Fruit fly (Drosophila melanogaster) whole organism, embryonic: ENCODE measurements around the gene CG17549.

Experiments
- ATbp ChIP-seq: fragments of 200-800 bp; sonication (Bioruptor generic); optimal IDR thresholded peaks from 2 replicates; lab custom pipeline; 2017; ENCODE audit warnings: missing biosample characterization, mild to moderate bottlenecking, missing genetic modification characterization, missing genetic modification reagents
- CG11560 ChIP-seq: fragments of 200-800 bp; sonication (Bioruptor generic); IDR thresholded peaks from 3 replicates; pipeline ENCODE4 v1.3.6; 2022; ENCODE audit warnings: missing biosample characterization, missing genetic modification characterization
- CG12104 ChIP-seq: fragments of 200-800 bp; sonication (Bioruptor generic); optimal IDR thresholded peaks from 3 replicates; lab custom pipeline; 2016; ENCODE audit warnings: missing biosample characterization, missing genetic modification characterization
- CG15514 ChIP-seq: fragments of 200-800 bp; sonication (Bioruptor generic); optimal IDR thresholded peaks from 3 replicates; lab custom pipeline; 2017; ENCODE audit warnings: missing biosample characterization, missing genetic modification characterization, mild to moderate bottlenecking, moderate library complexity, missing genetic modification reagents
- CG1603 ChIP-seq: fragments of 200-800 bp; sonication (Bioruptor generic); optimal IDR thresholded peaks from 2 replicates; lab custom pipeline; 2019; ENCODE audit warnings: missing biosample characterization, mild to moderate bottlenecking, missing genetic modification characterization, moderate library complexity
- CG16863 ChIP-seq: fragments of 200-800 bp; sonication (Bioruptor generic); optimal IDR thresholded peaks from 3 replicates; lab custom pipeline; 2016; ENCODE audit warnings: missing biosample characterization, missing genetic modification characterization
- CG18011 ChIP-seq: fragments of 200-800 bp; sonication (Bioruptor generic); optimal IDR thresholded peaks from 2 replicates; lab custom pipeline; 2017; ENCODE audit warnings: missing biosample characterization, missing genetic modification characterization, mild to moderate bottlenecking, moderate library complexity, missing genotype
- CG2116 ChIP-seq: fragments of 200-800 bp; sonication (Bioruptor generic); optimal IDR thresholded peaks from 3 replicates; lab custom pipeline; 2018; ENCODE audit warnings: missing biosample characterization, mild to moderate bottlenecking, missing genetic modification characterization
- CG2199 ChIP-seq: fragments of 200-800 bp; sonication (Bioruptor generic); IDR thresholded peaks from 3 replicates; pipeline ENCODE4 v1.3.6; 2022; ENCODE audit warnings: missing biosample characterization, missing genetic modification characterization
- CG32767 ChIP-seq: fragments of 200-800 bp; sonication (Bioruptor generic); IDR thresholded peaks from 2 replicates; pipeline ENCODE4 v1.3.6; 2022; ENCODE audit warnings: missing biosample characterization, missing genetic modification characterization
- CG4404 ChIP-seq: fragments of 200-800 bp; sonication (Bioruptor generic); IDR thresholded peaks from 2 replicates; pipeline ENCODE4 v1.3.6; 2022; ENCODE audit warnings: missing biosample characterization, missing genetic modification characterization
- CG4707 ChIP-seq: fragments of 200-800 bp; sonication (Bioruptor generic); optimal IDR thresholded peaks from 2 replicates; lab custom pipeline; 2018; ENCODE audit warnings: missing biosample characterization, mild to moderate bottlenecking, missing genetic modification characterization, moderate library complexity
- CG4730 ChIP-seq: fragments of 200-800 bp; sonication (Bioruptor generic); IDR thresholded peaks from 2 replicates; pipeline ENCODE4 v1.3.6; 2022; ENCODE audit warnings: missing biosample characterization, missing genetic modification characterization
- CG6175 ChIP-seq: fragments of 200-800 bp; sonication (Bioruptor generic); IDR thresholded peaks from 3 replicates; pipeline ENCODE4 v1.3.6; 2022; ENCODE audit warnings: missing biosample characterization, missing genetic modification characterization
- CG6683 ChIP-seq: fragments of 200-800 bp; sonication (Bioruptor generic); optimal IDR thresholded peaks from 2 replicates; lab custom pipeline; 2017; ENCODE audit warnings: missing biosample characterization, mild to moderate bottlenecking, missing genetic modification characterization, missing genetic modification reagents
- CG6791 ChIP-seq: fragments of 200-800 bp; sonication (Bioruptor generic); IDR thresholded peaks from 3 replicates; pipeline ENCODE4 v1.3.6; 2022; ENCODE audit warnings: missing biosample characterization, missing genetic modification characterization; ENCODE audit not compliant: partially characterized antibody
- CG6813 ChIP-seq: fragments of 200-800 bp; sonication (Bioruptor generic); optimal IDR thresholded peaks from 2 replicates; lab custom pipeline; 2017; ENCODE audit warnings: missing biosample characterization, missing genetic modification characterization, mild to moderate bottlenecking, moderate library complexity, missing genetic modification reagents
- CG7556 ChIP-seq: fragments of 200-800 bp; sonication (Bioruptor generic); optimal IDR thresholded peaks from 2 replicates; lab custom pipeline; 2017; ENCODE audit warnings: missing biosample characterization, mild to moderate bottlenecking, missing genetic modification characterization
- CG7786 ChIP-seq: fragments of 200-800 bp; sonication (Bioruptor generic); optimal IDR thresholded peaks from 2 replicates; lab custom pipeline; 2016; ENCODE audit warnings: missing biosample characterization, missing genetic modification characterization
- CG8478 ChIP-seq: fragments of >200 bp; optimal IDR thresholded peaks from 2 replicates; lab custom pipeline; 2018
- Dbx ChIP-seq: fragments of 200-800 bp; sonication (Bioruptor generic); IDR thresholded peaks from 3 replicates; pipeline ENCODE4 v1.3.6; 2022; ENCODE audit warnings: missing biosample characterization, missing genetic modification characterization
- E2f1 ChIP-seq: fragments of 200-800 bp; sonication (Bioruptor generic); IDR thresholded peaks from 2 replicates; pipeline ENCODE4 v1.3.6; 2022; ENCODE audit warnings: missing biosample characterization, missing genetic modification characterization
- Gug ChIP-seq: fragments of 200-800 bp; sonication (Bioruptor generic); IDR thresholded peaks from 4 replicates; pipeline ENCODE4 v1.3.6; 2022; ENCODE audit warnings: missing biosample characterization, missing genetic modification characterization
- Jarid2 ChIP-seq: fragments of 200-800 bp; sonication (Bioruptor generic); optimal IDR thresholded peaks from 3 replicates; lab custom pipeline; 2017; ENCODE audit warnings: mild to moderate bottlenecking, missing biosample characterization, missing genetic modification reagents, missing genetic modification characterization
- Mrtf ChIP-seq: fragments of 200-800 bp; sonication (Bioruptor generic); IDR thresholded peaks from 3 replicates; pipeline ENCODE4 v1.3.6; 2022; ENCODE audit warnings: missing biosample characterization, missing genetic modification characterization
- NC2α ChIP-seq: fragments of 200-800 bp; sonication (Bioruptor generic); optimal IDR thresholded peaks from 2 replicates; lab custom pipeline; 2016; ENCODE audit warnings: missing biosample characterization, missing genetic modification characterization
- NC2β ChIP-seq: fragments of 200-800 bp; sonication (Bioruptor generic); optimal IDR thresholded peaks from 2 replicates; lab custom pipeline; 2016; ENCODE audit warnings: missing biosample characterization, missing genetic modification characterization
- NK7.1 ChIP-seq: fragments of 200-800 bp; sonication (Bioruptor generic); optimal IDR thresholded peaks from 3 replicates; lab custom pipeline; 2016; ENCODE audit warnings: missing biosample characterization, missing genetic modification characterization
- Oaz ChIP-seq: fragments of 200-800 bp; sonication (Bioruptor generic); IDR thresholded peaks from 2 replicates; pipeline ENCODE4 v1.3.6; 2022; ENCODE audit warnings: missing biosample characterization, missing genetic modification characterization
- Sox100B ChIP-seq: fragments of 200-800 bp; sonication (Bioruptor generic); optimal IDR thresholded peaks from 3 replicates; lab custom pipeline; 2018; ENCODE audit warnings: missing biosample characterization, mild to moderate bottlenecking, missing genetic modification characterization
- Sry-β ChIP-seq: fragments of 200-800 bp; sonication (Bioruptor generic); optimal IDR thresholded peaks from 2 replicates; lab custom pipeline; 2018; ENCODE audit warnings: missing biosample characterization, mild to moderate bottlenecking, missing genetic modification characterization, moderate library complexity
- ab ChIP-seq: fragments of 200-800 bp; sonication (Bioruptor generic); optimal IDR thresholded peaks from 2 replicates; lab custom pipeline; 2016; ENCODE audit warnings: missing biosample characterization, missing genetic modification characterization
- bcd ChIP-seq: fragments of 200-800 bp; sonication (Bioruptor generic); optimal IDR thresholded peaks from 2 replicates; lab custom pipeline; 2017; ENCODE audit warnings: missing biosample characterization, mild to moderate bottlenecking, missing genetic modification characterization
- bigmax ChIP-seq: fragments of 200-800 bp; sonication (Bioruptor generic); optimal IDR thresholded peaks from 2 replicates; lab custom pipeline; 2018; ENCODE audit warnings: missing biosample characterization, mild to moderate bottlenecking, missing genetic modification characterization
- br ChIP-seq: fragments of >200 bp; optimal IDR thresholded peaks from 2 replicates; lab custom pipeline; 2017
- caup ChIP-seq: fragments of 200-800 bp; sonication (Bioruptor generic); optimal IDR thresholded peaks from 3 replicates; lab custom pipeline; 2017; ENCODE audit warnings: missing biosample characterization, mild to moderate bottlenecking, missing genetic modification characterization, moderate library complexity; ENCODE audit not compliant: severe bottlenecking
- chinmo ChIP-seq: fragments of 200-800 bp; sonication (Bioruptor generic); IDR thresholded peaks from 4 replicates; pipeline ENCODE4 v1.3.6; 2022; ENCODE audit warnings: missing biosample characterization, missing genetic modification characterization; ENCODE audit not compliant: partially characterized antibody
- corto ChIP-seq: fragments of 200-800 bp; sonication (Bioruptor generic); optimal IDR thresholded peaks from 2 replicates; lab custom pipeline; 2016; ENCODE audit warnings: missing biosample characterization, mild to moderate bottlenecking, missing genetic modification characterization, moderate library complexity
- crc ChIP-seq: fragments of 200-800 bp; sonication (Bioruptor generic); optimal IDR thresholded peaks from 2 replicates; lab custom pipeline; 2016; ENCODE audit warnings: missing biosample characterization, missing genetic modification characterization
- cwo ChIP-seq: fragments of 200-800 bp; sonication (Bioruptor generic); optimal IDR thresholded peaks from 3 replicates; lab custom pipeline; 2017; ENCODE audit warnings: missing biosample characterization, missing genetic modification characterization, mild to moderate bottlenecking, moderate library complexity, missing genetic modification reagents
- dimm ChIP-seq: fragments of 200-800 bp; sonication (Bioruptor generic); IDR thresholded peaks from 2 replicates; pipeline ENCODE4 v1.3.6; 2022; ENCODE audit warnings: missing biosample characterization, missing genetic modification characterization
- dmrt11E ChIP-seq: fragments of 200-800 bp; sonication (Bioruptor generic); optimal IDR thresholded peaks from 3 replicates; lab custom pipeline; 2018; ENCODE audit warnings: missing biosample characterization, mild to moderate bottlenecking, missing genetic modification characterization, moderate library complexity
- fd96Cb ChIP-seq: fragments of 200-800 bp; sonication (Bioruptor generic); optimal IDR thresholded peaks from 2 replicates; lab custom pipeline; 2018; ENCODE audit warnings: missing biosample characterization, mild to moderate bottlenecking, missing genetic modification characterization, moderate library complexity
- gt ChIP-seq: fragments of 200-800 bp; sonication (Bioruptor generic); IDR thresholded peaks from 2 replicates; pipeline ENCODE4 v1.3.6; 2022; ENCODE audit warnings: missing biosample characterization, missing genetic modification characterization
- kay ChIP-seq: fragments of 200-800 bp; sonication (Bioruptor generic); optimal IDR thresholded peaks from 2 replicates; lab custom pipeline; 2016; ENCODE audit warnings: missing biosample characterization, missing genetic modification characterization
- klu ChIP-seq: fragments of 200-800 bp; sonication (Bioruptor generic); IDR thresholded peaks from 2 replicates; pipeline ENCODE4 v1.3.6; 2022; ENCODE audit warnings: missing biosample characterization, missing genetic modification characterization
- lilli ChIP-seq: fragments of 200-800 bp; sonication (Bioruptor generic); optimal IDR thresholded peaks from 3 replicates; lab custom pipeline; 2016; ENCODE audit warnings: missing biosample characterization, missing genetic modification characterization
- repo ChIP-seq: fragments of 200-800 bp; sonication (Bioruptor generic); optimal IDR thresholded peaks from 2 replicates; lab custom pipeline; 2016; ENCODE audit warnings: missing biosample characterization, missing genetic modification characterization
- trh ChIP-seq: fragments of 200-800 bp; sonication (Bioruptor generic); optimal IDR thresholded peaks from 2 replicates; lab custom pipeline; 2016; ENCODE audit warnings: missing biosample characterization, missing genetic modification characterization

CG17549 gene

DNA sequence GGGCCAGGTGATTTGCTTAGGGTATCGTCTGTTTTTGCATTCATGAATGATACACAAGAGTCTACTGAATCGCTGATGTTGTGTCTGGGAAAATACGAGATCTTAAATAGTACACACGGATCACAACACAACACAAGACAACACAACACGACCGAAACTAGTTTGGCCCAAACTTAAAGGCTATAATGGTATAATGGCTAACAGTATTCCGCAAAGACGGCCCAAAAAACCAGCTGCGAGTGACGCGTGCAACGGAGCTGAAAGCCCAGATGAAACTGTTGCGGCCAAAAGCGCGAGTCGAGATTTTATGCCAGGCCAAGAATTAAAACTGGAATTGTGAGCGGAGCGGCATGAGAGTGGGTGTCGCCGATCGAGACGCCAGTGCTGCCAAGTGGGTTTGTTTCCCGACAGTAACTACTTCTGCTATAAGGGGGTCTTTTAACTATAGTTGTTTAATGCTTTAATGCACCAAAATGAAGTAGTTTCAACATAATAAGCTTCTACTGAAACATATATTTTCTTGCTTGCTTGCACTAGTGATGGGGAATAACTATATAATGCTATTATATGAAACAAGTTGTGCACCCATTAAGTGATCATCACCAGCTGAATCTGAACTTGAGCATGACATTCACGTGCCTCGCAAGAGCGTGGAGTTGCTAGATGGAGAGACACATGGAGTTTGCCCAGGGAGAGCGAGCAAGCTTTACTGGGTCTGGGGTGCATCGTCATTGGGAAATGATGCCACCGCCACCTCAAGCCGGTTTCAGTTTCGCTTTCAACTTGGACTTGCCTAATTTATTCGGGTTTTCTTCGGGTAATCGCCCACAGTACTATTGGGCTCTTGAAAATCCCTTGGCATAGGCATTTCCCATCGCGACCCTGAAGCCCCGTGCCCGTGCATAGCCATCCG lies 49.1 kb upstream of the CG17549 start (continued):
- TF ChIP-seq gt (GFP tag; lab: Robert Waterston, UW) (no peak), Sox100B (GFP tag; lab: Kevin White, UChicago) (no peak), CG6791 (GFP tag; lab: Robert Waterston, UW) (no peak), ab (GFP tag; lab: Kevin White, UChicago) (no peak), bcd (no peak), ATbp (no peak), dimm (GFP tag; lab: Robert Waterston, UW) (no peak), CG11560 (tag; lab: Robert Waterston, UW) (0 out of 3 replicates have a peak, but pooled peaks have one; percentile 46), CG32767 (0 out of 2 replicates have a peak, but pooled peaks have one; percentile 21), CG1603 (peak; percentile 1)
- TF ChIP-seq, all 482 proteins: peak for 35

DNA sequence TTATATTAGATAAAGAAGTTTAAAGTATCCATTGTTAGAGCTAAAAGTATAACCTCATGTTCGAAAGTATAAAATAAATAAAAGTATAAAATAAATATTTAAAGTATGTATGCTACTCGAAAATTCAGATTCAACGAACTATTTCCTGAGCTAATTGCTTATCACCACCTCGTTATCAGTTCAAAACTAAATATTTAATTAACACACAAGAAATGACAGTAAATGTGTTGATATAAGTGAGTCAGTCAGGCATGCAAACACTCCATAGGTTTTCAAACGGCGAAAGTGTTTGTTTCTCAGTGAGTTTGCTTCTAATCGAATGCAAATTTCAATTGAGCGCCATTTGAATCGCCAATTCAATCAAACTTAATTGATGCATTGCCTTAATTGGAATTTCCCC lies 44.4 kb upstream of the CG17549 start:
- peak; percentile 27 for TF ChIP-seq CG15514 (GFP tag; lab: Kevin White, UChicago)
- no peak for TF ChIP-seq klu (GFP tag; lab: Robert Waterston, UW)
- no peak for TF ChIP-seq CG16863 (GFP tag; lab: Kevin White, UChicago)
- TF ChIP-seq caup (GFP tag; lab: Kevin White, UChicago): peak; percentile 43
- peak; percentile 81 for TF ChIP-seq dmrt11E
- no peak for TF ChIP-seq Dbx (GFP tag; lab: Robert Waterston, UW)
- no peak for TF ChIP-seq corto
- TF ChIP-seq chinmo (GFP tag; lab: Robert Waterston, UW): no peak
- TF ChIP-seq CG2199 (GFP tag; lab: Robert Waterston, UW): no peak
- peak; percentile 38 for TF ChIP-seq CG4707 (GFP tag; lab: Kevin White, UChicago)
- no peak for TF ChIP-seq CG18011 (GFP tag; lab: Kevin White, UChicago)
- peak; percentile 88 for TF ChIP-seq CG6813
- peak; percentile 23 for TF ChIP-seq Jarid2
- TF ChIP-seq CG6175 (GFP tag; lab: Robert Waterston, UW): no peak
- TF ChIP-seq Gug (GFP tag; lab: Robert Waterston, UW): no peak
- TF ChIP-seq kay (GFP tag; lab: Kevin White, UChicago): no peak
- TF ChIP-seq br (lab: Kevin White, UChicago): no peak
- TF ChIP-seq CG4730: no peak
- TF ChIP-seq Mrtf (GFP tag; lab: Robert Waterston, UW): no peak
- TF ChIP-seq fd96Cb (tag; lab: Kevin White, UChicago): no peak
- TF ChIP-seq CG7556 (GFP tag; lab: Kevin White, UChicago): peak; percentile 38
- TF ChIP-seq trh (GFP tag; lab: Kevin White, UChicago): no peak
- TF ChIP-seq CG32767: no peak
- peak; percentile 51 for TF ChIP-seq CG6683 (GFP tag; lab: Kevin White, UChicago)
- TF ChIP-seq NC2α (GFP tag; lab: Kevin White, UChicago): no peak
- TF ChIP-seq crc (GFP tag; lab: Kevin White, UChicago): no peak
- no peak for TF ChIP-seq lilli (GFP tag; lab: Kevin White, UChicago)
- no peak for TF ChIP-seq Oaz (GFP tag; lab: Robert Waterston, UW)
- TF ChIP-seq repo (GFP tag; lab: Kevin White, UChicago): no peak
- no peak for TF ChIP-seq CG8478 (lab: Kevin White, UChicago)
- TF ChIP-seq Sry-β (GFP tag; lab: Kevin White, UChicago): peak; percentile 15
- no peak for TF ChIP-seq bigmax (GFP tag; lab: Kevin White, UChicago)
- TF ChIP-seq CG12104 (GFP tag; lab: Kevin White, UChicago): peak; percentile 16
- TF ChIP-seq CG4404 (GFP tag; lab: Robert Waterston, UW): no peak
- TF ChIP-seq NC2β: peak; percentile 15
- no peak for TF ChIP-seq CG2116 (GFP tag; lab: Kevin White, UChicago)
- TF ChIP-seq E2f1 (GFP tag; lab: Robert Waterston, UW): no peak
- TF ChIP-seq cwo (GFP tag; lab: Kevin White, UChicago): no peak
- TF ChIP-seq NK7.1 (GFP tag; lab: Kevin White, UChicago): no peak
- no peak for TF ChIP-seq CG7786 (GFP tag; lab: Kevin White, UChicago)
